Fruit fly (Drosophila melanogaster): ENCODE data around the gene CG2004.

dm6 chrX:8663795-8664194 lies 50.9 kb downstream of the CG2004 start:
- TF ChIP-seq CG8478 (optimal IDR thresholded peaks at IDR 0.05) (no peak), CTCF (optimal IDR thresholded peaks at IDR 0.05) (no peak)

Measured in S2 (cell line).